Worm (Caenorhabditis elegans) whole organism, midembryonic: ENCODE results near the gene B0244.10.

Source experiments
- cog-1 ChIP-seq: sonication (generic microtip); optimal IDR thresholded peaks from 2 replicates; lab custom pipeline; 2016; ENCODE audit warnings: missing genetic modification characterization, missing compliant biosample characterization
- klf-2 ChIP-seq: fragments of 200-800 bp; sonication (Bioruptor generic); conservative IDR thresholded peaks from 2 replicates; pipeline ENCODE4 v1.3.6; 2022; ENCODE audit warnings: missing genetic modification reagents, missing genetic modification characterization, missing compliant biosample characterization
- med-1 ChIP-seq: sonication (generic microtip); optimal IDR thresholded peaks from 2 replicates; lab custom pipeline; 2017; ENCODE audit warnings: missing genetic modification characterization, mild to moderate bottlenecking, missing compliant biosample characterization, antibody characterized with exemption, missing genetic modification reagents; ENCODE audit not compliant: insufficient read depth
- ref-1 ChIP-seq: fragments of 200-800 bp; sonication (Bioruptor generic); conservative IDR thresholded peaks from 2 replicates; pipeline ENCODE4 v1.3.6; 2022; ENCODE audit warnings: missing genetic modification reagents, missing genetic modification characterization, missing compliant biosample characterization
- tab-1 ChIP-seq: fragments of 200-800 bp; sonication (Bioruptor generic); IDR thresholded peaks from 2 replicates; pipeline ENCODE4 v1.3.6; 2022; ENCODE audit warnings: missing genetic modification characterization, missing compliant biosample characterization
- ztf-23 ChIP-seq: fragments of 200-800 bp; sonication (Bioruptor generic); IDR thresholded peaks from 2 replicates; pipeline ENCODE4 v1.3.6; 2022; ENCODE audit warnings: missing genetic modification reagents, missing genetic modification characterization, missing compliant biosample characterization

DNA sequence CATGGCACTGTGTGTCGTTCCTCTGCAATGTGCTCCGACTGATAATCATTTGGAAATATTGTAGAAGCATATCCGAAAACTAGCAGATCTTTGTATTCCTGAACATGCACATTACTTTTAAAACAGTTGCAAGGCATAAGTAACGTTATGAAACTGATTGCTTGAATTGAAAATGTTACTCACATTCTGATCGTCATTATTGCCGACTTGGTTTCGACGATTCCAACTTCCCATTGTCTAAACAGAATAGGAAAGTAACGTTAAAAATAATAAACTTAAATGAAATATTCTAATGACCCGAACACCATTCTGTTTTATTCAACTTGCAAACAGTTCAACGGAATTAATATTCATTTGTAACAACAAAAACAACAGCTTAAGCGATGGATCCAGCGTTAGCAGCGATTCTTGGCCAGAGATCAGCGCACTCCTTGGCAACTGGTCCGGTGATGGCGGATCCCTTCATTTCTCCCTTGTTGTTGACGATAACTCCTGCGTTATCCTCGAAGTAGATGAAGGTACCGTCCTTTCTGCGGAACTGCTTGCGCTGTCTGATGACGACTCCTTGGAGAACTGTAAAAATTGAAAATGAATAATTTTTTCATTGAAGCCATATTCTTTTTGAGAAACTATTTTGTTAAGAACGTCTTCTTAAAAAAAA, 29.6 kb upstream of the B0244.10 start, which contains the start of gene swp-1:
- TF ChIP-seq tab-1 (GFP tag; lab: Robert Waterston, UW): no peak
- TF ChIP-seq klf-2 (GFP tag; lab: Robert Waterston, UW): no peak
- TF ChIP-seq med-1: no peak
- TF ChIP-seq ztf-23 (GFP tag; lab: Robert Waterston, UW): no peak
- TF ChIP-seq ref-1 (GFP tag; lab: Robert Waterston, UW): no peak
- no peak for TF ChIP-seq cog-1 (tag; lab: Kevin White, UChicago)
